Worm (Caenorhabditis elegans): ENCODE results near the gene F23F1.2.

Gene F23F1.2

ce11 chrII:33904-34303 lies at the start of gene F23F1.2:
F23F1.2 (plus strand) TSS chrII:34204.
- no peak for TF ChIP-seq unc-62 (GFP tag; optimal IDR thresholded peaks at IDR 0.05)

ce11 chrII:586-985 lies 33.4 kb upstream of the F23F1.2 start:
- no peak for TF ChIP-seq unc-62 (GFP tag; optimal IDR thresholded peaks at IDR 0.05)

DNA sequence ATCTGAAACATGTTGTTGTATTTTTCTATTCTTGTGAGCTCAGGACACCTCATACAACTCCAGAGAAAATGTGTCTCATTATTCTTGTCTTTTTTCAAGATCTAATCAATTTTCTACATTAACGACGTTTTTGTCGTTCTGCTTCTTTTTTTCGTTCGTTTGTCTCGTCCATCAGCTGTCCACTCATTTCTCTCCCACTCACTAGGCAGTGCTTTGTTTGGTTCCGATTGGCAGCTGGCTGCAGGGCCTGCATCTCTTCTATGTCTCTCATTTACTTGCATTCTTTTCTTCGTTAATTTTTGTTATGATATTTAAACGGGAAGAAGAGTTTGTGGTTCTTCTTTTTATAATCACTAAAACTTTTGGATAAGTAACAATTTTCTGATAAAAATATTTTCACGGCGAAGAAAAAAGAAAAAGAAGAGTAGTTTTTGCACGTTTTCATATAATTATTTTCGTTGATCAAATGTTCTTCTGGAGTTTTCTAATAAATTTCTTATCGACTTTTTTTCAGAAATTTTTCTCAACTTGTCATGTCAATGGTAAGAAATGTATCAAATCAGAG lies 32.6 kb upstream of the F23F1.2 start, which contains the start of gene 2L52.1:
Gene 2L52.1, plus strand, starts transcription at position 515 of the 565 bp plus-strand sequence.
- TF ChIP-seq unc-62 (GFP tag; optimal IDR thresholded peaks at IDR 0.05) = no peak

DNA sequence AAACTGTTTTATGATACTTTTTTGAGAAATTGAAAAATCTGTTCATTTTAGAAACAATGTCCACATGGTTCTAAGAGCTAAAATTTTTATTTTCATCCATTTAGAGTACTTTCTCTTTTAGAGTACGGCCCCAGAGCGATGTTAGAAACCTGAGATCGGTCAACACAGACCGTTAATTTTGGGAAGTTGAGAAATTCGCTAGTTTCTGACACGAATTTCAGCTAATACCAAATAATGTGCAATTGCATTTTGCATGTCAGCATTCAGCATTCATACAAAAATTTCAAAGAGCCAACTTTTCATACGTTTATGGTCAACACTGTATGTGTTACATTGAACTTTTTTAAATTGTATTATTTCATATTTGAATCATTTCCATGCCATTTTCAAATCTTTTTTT lies 29.2 kb upstream of the F23F1.2 start:
- TF ChIP-seq unc-62 (GFP tag; optimal IDR thresholded peaks at IDR 0.05) = no peak

DNA sequence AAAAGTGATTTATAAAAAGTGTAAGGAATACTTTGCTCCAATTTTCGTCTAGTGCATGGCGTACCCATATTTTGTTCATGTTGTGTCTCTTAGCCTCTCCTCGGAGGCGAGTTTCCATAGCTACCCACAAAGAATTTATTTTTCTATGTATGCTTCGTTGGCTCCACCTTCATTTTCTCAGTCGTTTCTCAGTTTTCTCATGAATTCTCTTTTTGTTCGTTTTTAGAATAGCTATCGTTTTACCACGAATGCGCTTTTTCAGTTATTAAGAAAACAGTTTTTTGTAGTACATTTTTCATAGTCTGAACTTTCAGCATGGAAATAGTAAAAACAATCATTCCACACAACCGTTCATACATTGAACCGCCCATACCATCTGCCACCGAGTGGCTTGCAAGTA lies 27.7 kb upstream of the F23F1.2 start, which contains the start of gene osta-1:
Gene osta-1, plus strand, starts transcription at position 309 of the 400 bp plus-strand sequence.
- no peak for TF ChIP-seq unc-62 (GFP tag; optimal IDR thresholded peaks at IDR 0.05)

DNA sequence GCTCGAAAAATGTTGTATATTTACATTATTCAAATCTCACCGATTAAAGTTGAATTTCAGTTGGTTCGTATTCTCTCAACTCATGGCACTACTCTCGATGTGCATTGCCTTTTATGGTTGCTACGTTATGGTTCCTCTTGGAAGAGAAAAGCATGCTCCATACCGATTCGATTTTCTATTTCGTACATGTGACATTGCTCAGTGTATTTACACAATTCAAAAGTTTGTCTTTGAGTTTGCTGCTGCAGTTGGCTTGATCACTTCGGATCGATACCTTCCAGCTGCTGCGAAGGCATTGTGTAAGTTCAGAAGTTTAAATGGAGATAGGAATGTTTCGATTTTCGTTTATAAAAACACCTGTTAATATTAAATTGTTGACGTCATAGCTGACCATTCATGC lies 25.8 kb upstream of the F23F1.2 start:
- TF ChIP-seq unc-62 (GFP tag; optimal IDR thresholded peaks at IDR 0.05) = no peak

- no peak for TF ChIP-seq unc-62 (GFP tag; optimal IDR thresholded peaks at IDR 0.05)
These were observed 22.2 kb upstream of the F23F1.2 start, which contains the start of gene best-4 for ce11 chrII:11783-12182. best-4 (minus strand) TSS chrII:11883.

- no peak for TF ChIP-seq unc-62 (GFP tag; optimal IDR thresholded peaks at IDR 0.05)
These were observed 21.3 kb upstream of the F23F1.2 start, which contains the start of gene best-3 for ce11 chrII:12685-13084. best-3 (plus strand) TSS chrII:12985.

ce11 chrII:18787-19186 lies 15.2 kb upstream of the F23F1.2 start:
- no peak for TF ChIP-seq unc-62 (GFP tag; optimal IDR thresholded peaks at IDR 0.05)

ce11 chrII:19238-19637 lies 14.8 kb upstream of the F23F1.2 start, which contains the start of gene gmeb-1:
gmeb-1 (plus strand) TSS chrII:19538.
- no peak for TF ChIP-seq unc-62 (GFP tag; optimal IDR thresholded peaks at IDR 0.05)

DNA sequence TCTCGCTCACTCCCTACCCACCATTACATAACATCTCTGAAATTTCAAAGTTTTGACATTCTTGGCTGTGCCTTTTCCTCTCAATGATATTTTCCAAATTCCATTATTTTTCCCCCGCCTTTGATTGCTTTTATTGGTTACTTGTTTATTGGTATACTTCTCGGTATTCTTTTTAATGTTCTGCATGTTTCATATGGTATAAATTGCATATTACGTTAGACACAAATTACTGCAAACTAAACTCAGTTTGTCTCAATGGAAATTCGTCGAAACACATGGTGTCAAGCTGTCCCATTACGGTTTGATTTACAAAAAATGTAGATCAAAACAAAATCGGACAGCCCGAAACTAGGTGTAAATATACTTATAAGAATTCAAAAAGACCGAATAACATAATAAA lies 12.1 kb upstream of the F23F1.2 start:
- no peak for TF ChIP-seq unc-62 (GFP tag; optimal IDR thresholded peaks at IDR 0.05)

DNA sequence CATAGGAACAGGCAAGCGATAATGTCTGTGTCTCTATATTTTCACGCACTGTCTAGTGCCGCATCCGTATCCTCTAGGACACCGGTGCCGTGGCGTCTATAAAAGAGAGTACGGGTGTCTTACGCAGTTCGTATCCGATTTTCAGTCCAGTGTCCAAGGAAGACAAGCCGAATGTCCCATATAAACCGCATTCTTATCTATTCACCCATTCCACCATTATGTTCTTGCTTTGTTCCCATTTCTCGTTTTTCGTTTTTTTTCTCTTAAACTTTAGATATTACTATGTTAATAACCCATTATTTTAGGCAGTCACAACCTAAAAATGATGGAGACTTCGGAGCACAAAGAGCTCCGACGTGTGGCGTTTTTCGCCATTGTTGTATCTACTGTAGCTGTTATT lies 11.0 kb upstream of the F23F1.2 start, which contains the start of gene sqt-2:
Gene sqt-2, plus strand, starts transcription at position 301 of the 400 bp plus-strand sequence.
- TF ChIP-seq unc-62 (GFP tag; optimal IDR thresholded peaks at IDR 0.05) = no peak

- no peak for TF ChIP-seq unc-62 (GFP tag; optimal IDR thresholded peaks at IDR 0.05)
These were observed 10.3 kb upstream of the F23F1.2 start for ce11 chrII:23739-24138.

DNA sequence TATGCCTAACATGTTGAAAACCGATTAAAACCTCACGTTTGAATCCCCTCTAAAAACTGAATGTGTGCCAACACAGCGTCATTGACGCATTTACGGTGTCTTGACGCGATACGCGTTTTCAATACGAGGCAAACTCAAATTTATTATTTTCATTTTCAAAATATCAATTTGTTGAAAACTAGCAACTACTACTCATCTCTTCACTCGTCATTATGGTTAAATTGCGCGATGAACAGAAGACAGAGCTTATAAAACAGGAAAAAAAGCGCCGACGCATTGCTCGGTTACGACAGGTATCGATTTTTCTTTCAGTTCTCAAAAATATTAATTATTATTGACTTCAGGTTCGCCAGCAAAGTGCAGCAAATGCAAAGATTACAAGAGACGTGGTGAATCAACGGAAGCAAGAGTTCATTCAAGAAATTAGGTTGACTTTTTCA lies 9.4 kb upstream of the F23F1.2 start, which contains the start of gene enee-1:
Gene enee-1, plus strand, starts transcription at position 108 of the 440 bp plus-strand sequence.
- TF ChIP-seq unc-62 (GFP tag; optimal IDR thresholded peaks at IDR 0.05) = no peak

DNA sequence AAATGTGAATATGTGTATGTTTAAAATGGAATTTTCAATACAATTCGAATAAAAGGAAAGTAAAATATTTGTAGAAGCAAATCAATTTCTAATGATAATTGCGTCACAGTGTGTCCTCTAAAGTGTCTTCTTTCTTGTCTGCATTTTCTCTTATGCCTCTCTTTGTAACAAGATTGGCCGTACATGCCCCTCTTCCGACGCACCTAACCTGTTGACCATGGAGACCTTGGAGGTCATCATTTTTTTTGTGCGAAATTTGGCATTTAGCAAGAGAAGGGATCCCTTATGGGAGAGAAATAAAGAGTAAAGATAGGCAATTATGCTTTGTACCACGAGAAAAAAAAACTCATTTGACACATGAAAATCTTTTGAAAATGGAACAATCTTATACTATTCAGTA lies 5.7 kb upstream of the F23F1.2 start, which contains the start of gene F23F1.4:
Gene F23F1.4, minus strand, starts transcription at position 141 of the 400 bp plus-strand sequence.
- TF ChIP-seq unc-62 (GFP tag; optimal IDR thresholded peaks at IDR 0.05) = no peak

ce11 chrII:29578-29977 lies 4.4 kb upstream of the F23F1.2 start:
- TF ChIP-seq unc-62 (GFP tag; optimal IDR thresholded peaks at IDR 0.05) = no peak

- TF ChIP-seq unc-62 (GFP tag; optimal IDR thresholded peaks at IDR 0.05) = no peak
These were observed 2.5 kb upstream of the F23F1.2 start, which contains the start of the genes F23F1.5 and fbxc-54 for ce11 chrII:31521-31920. F23F1.5 (minus strand) TSS chrII:31584. fbxc-54 (plus strand) TSS chrII:31719.
